Fruit fly (Drosophila melanogaster): Measurements from ENCODE around the gene CG13051.
A peak's percentile ranks its signal among the peaks of the same experiment; 100 is the strongest.

dm6 chr3L:16228659-16229205, 36.2 kb downstream of the CG13051 start, which contains the start of gene Tmx3:
- TF ChIP-seq pan (optimal IDR thresholded peaks at IDR 0.05) (no peak), usp (GFP tag; optimal IDR thresholded peaks at IDR 0.05) (no peak), jim (GFP tag; optimal IDR thresholded peaks at IDR 0.05) (peak; percentile 22), h (GFP tag; optimal IDR thresholded peaks at IDR 0.05) (peak; percentile 82), CG32264 (GFP tag; optimal IDR thresholded peaks at IDR 0.05) (no peak), GATAd (GFP tag; optimal IDR thresholded peaks at IDR 0.05) (peak; percentile 72), lola (GFP tag; optimal IDR thresholded peaks at IDR 0.05) (no peak), sage (GFP tag; optimal IDR thresholded peaks at IDR 0.05) (no peak), tai (GFP tag; optimal IDR thresholded peaks at IDR 0.05) (no peak), fru (GFP tag; optimal IDR thresholded peaks at IDR 0.05) (peak; percentile 78), sv (GFP tag; optimal IDR thresholded peaks at IDR 0.05) (peak; percentile 72), dl (GFP tag; optimal IDR thresholded peaks at IDR 0.05; ENCODE audit: insufficient read depth in 1 of 2, partially characterized antibody in 2 of 2) (no peak)
